Worm (Caenorhabditis elegans): Measurements from ENCODE around the gene F16G10.9.

- TF ChIP-seq alr-1 (tag; optimal IDR thresholded peaks at IDR 0.05; ENCODE audit: borderline replicate concordance) = no peak
- TF ChIP-seq jun-1 (tag; optimal IDR thresholded peaks at IDR 0.05) = no peak
- TF ChIP-seq mdl-1 (tag; optimal IDR thresholded peaks at IDR 0.05) = no peak
Observed at ce11 chrII:2418836-2419235, 33.4 kb upstream of the F16G10.9 start, which contains the start of gene fbxc-20.

All from whole organism, L1 larva.